Fruit fly (Drosophila melanogaster): ENCODE results near the gene Gga.

Gga gene

DNA sequence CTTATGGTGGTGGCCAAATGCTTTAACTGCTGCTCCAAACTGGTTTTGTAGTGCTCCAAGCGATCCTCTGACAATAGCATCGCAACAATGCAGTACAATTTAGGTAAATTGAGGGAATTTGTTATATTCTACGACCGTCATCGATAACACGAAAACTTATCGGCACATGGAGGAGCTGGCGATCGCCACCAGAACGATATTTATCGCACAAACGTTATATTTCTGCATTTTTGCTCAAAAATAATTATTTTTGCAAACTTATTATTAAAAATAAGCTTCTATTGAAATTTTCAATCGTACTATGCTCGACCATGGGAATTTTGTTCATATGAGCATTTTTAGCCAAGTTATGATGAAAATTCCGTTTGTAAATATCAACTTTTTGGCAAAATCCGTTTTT is 44.4 kb upstream of the Gga start, which contains the start of gene CG15317:
TSS of gene CG15317 (minus strand) at position 148 of the 400 bp plus-strand sequence.
- no peak for TF ChIP-seq gl (tag; optimal IDR thresholded peaks at IDR 0.05)
- no peak for TF ChIP-seq Snoo (tag; optimal IDR thresholded peaks at IDR 0.05)
- TF ChIP-seq CG4496 (GFP tag; IDR thresholded peaks at IDR 0.05) = 0 out of 3 replicates have a peak, but pooled peaks have one; percentile 32
- TF ChIP-seq CG34367 (tag; optimal IDR thresholded peaks at IDR 0.05) = no peak
- TF ChIP-seq CG9948 (tag; optimal IDR thresholded peaks at IDR 0.05) = no peak

DNA sequence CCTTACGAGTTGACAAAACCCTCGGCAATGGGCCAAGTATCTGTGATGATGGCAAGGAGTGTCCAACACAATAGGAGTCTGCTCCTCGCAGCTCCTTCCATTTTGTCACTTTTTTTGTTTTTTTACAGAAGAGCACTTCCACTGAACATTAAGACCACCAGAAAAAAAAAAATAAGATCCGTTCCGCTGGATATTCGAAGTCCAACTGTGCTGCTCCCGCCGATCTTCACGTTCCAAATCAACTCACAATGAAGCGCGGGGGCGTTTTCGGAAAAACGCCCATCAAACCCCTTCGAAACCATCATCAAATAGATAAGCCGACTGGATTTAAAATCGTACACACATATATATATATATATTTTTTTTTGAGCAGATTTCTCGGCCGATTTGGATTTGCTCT is 29.6 kb upstream of the Gga start, which contains the start of gene Cubn:
TSS of gene Cubn (minus strand) at position 101 of the 400 bp plus-strand sequence.
- no peak for TF ChIP-seq CG13204 (GFP tag; optimal IDR thresholded peaks at IDR 0.05)
- TF ChIP-seq fd96Ca (GFP tag; IDR thresholded peaks at IDR 0.05) = no peak
- no peak for TF ChIP-seq CG17806 (tag; optimal IDR thresholded peaks at IDR 0.05)

DNA sequence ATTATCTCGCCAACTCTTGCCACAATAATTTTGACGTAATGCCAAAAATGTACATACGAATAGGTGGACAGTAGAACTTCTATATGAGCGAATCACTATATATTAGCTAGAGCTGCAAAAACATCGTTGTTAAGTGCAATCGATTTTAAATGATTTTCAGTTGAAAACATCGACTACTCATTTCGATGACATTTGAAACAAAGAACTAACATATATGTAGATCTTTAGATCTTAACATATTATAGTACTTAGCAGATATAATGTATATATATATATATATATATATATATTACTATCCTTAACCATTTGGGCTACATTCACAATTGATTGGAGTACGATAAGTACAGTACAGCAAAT is 24.7 kb upstream of the Gga start, which contains the start of gene CG42395:
TSS of gene CG42395 (minus strand) at position 101 of the 357 bp plus-strand sequence.
- no peak for TF ChIP-seq CG8159 (tag; optimal IDR thresholded peaks at IDR 0.05)
- TF ChIP-seq Pif1B (GFP tag; optimal IDR thresholded peaks at IDR 0.05) = no peak
- no peak for TF ChIP-seq Pif1A (GFP tag; optimal IDR thresholded peaks at IDR 0.05)

DNA sequence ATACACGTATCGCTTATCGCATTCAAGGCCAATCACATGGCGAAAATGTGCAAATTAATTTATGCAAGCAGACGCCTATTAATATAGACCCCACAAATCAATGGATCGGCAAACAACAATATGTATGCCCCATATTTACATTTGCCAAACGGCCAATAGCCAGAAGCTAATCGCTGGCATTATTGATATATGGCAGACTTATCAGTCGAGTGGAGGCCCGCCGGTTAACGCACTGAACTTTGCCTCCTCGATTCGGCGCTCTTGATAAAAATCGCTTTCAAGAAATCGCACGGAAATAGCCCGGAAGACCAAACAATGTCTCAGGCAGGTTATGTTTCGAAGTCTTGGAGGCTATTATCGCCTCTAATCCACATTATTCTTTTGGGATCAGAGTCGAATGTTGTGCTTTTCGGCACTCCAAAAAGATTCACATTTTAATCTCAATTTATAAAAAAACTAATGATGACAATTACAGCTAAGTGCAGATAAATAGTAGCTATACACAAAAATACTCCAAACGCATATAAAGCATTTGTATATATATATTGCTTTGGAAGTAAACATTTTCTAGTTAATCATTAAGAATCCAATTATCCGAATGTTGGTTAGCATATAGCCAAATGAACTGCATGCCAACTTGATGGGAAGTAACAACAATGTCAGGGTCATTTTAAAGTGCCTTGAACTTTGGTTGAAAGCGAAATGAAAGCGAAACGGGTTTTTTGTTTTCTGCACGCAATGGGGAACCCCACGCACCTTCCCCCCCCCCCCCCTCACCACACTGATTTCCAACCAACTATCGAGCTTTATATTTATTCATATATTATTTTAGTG is 24.1 kb upstream of the Gga start:
- TF ChIP-seq Snoo (tag; optimal IDR thresholded peaks at IDR 0.05) (no peak), EcR (GFP tag; optimal IDR thresholded peaks at IDR 0.05) (peak; percentile 94)

DNA sequence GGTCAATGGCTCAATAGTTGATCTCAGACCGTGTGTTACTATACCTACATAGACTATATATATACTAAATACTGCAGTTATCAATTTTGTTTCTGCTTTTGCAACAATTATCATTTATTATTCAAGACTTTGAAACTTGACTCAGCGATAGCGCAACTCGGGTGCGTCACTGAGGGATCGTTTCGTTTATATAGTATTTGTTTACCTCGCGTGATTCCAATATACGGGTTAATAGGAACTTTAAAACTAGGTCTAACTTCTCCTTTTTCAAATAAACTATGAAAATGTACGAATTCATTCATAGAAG is 23.5 kb upstream of the Gga start:
- TF ChIP-seq EcR (GFP tag; optimal IDR thresholded peaks at IDR 0.05) = peak; percentile 64
- no peak for TF ChIP-seq CG15710 (tag; optimal IDR thresholded peaks at IDR 0.05)

DNA sequence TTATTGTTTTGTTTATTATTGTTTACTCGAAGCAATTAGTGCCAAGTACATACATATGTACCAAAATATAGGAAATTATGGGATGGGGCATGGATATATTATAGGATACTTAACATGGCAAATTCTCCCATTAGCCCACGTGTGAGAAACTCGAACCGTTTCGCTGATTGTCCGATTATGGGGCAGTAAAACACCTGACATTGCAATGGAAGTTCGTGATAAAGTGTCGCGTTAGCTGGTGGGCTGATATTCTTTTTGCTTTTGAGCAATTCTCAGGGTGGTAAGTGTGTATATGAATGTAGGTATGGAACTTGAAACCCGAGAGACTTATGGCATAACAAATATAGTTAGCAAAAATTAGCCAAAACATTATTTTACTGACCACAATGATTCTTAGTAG is 22.8 kb upstream of the Gga start:
- TF ChIP-seq CG34367 (tag; optimal IDR thresholded peaks at IDR 0.05) (no peak), fd96Ca (GFP tag; IDR thresholded peaks at IDR 0.05) (no peak), Pif1B (GFP tag; optimal IDR thresholded peaks at IDR 0.05) (no peak)

DNA sequence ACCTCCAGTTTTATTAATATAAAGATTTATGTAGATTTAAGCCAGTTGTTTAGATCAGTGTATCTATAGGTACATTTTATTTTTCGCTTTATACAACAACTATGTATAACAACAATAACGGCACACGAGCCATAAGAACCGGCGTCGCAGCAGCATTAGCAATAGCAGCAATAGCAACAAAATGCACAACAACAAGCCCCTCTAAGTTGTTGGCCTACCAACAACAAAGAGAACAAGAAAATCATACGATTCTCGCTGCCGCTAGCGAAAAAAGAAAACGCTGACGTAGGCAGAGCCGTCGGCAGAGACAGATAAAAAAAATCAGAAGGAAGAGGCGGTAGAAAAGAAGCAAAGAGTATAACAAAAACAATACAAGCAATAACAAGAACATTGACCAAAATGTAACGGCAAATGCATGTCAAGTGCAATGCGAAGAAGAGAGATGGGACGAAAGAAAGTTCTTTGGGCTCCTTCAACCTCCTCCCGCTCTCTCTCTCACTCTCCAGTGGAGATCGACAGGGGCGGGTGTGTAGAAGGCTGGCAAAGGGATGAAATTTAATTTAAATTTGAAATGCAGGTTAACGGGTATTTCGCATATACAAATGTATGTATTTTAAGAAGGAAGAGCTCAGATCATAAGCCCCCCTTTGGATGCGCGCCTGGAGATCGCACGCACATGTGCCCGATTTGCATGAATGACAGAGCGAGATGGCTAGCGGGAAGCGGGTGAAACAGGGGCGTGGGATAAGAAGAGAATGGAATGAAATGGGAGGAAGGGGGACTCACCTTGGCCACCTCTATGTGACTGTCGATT is 21.9 kb upstream of the Gga start:
- peak; percentile 92 for TF ChIP-seq CG10348 (GFP tag; IDR thresholded peaks at IDR 0.05)
- TF ChIP-seq CG13204 (GFP tag; optimal IDR thresholded peaks at IDR 0.05) = peak; percentile 94
- TF ChIP-seq CG4496 (GFP tag; IDR thresholded peaks at IDR 0.05) = peak; percentile 99
- TF ChIP-seq Snoo (tag; optimal IDR thresholded peaks at IDR 0.05) = peak; percentile 99
- TF ChIP-seq CG9948 (tag; optimal IDR thresholded peaks at IDR 0.05) = peak; percentile 98
- peak; percentile 99 for TF ChIP-seq fd96Ca (GFP tag; IDR thresholded peaks at IDR 0.05)
- peak; percentile 97 for TF ChIP-seq CG32121 (GFP tag; IDR thresholded peaks at IDR 0.05)
- peak; percentile 99 for TF ChIP-seq Ets98B (GFP tag; IDR thresholded peaks at IDR 0.05)
- peak; percentile 99 for TF ChIP-seq CG8301 (tag; optimal IDR thresholded peaks at IDR 0.05)
- peak; percentile 83 for TF ChIP-seq EcR (GFP tag; optimal IDR thresholded peaks at IDR 0.05)
- TF ChIP-seq D1 (tag; optimal IDR thresholded peaks at IDR 0.05) = peak; percentile 94
- peak; percentile 99 for TF ChIP-seq CG15710 (tag; optimal IDR thresholded peaks at IDR 0.05)
- TF ChIP-seq CG14655 (GFP tag; optimal IDR thresholded peaks at IDR 0.05) = peak; percentile 99
- TF ChIP-seq CG17806 (tag; optimal IDR thresholded peaks at IDR 0.05) = peak; percentile 99
- TF ChIP-seq gl (tag; optimal IDR thresholded peaks at IDR 0.05) = peak; percentile 97
- TF ChIP-seq Pif1B (GFP tag; optimal IDR thresholded peaks at IDR 0.05) = peak; percentile 99
- peak; percentile 98 for TF ChIP-seq CG8159 (tag; optimal IDR thresholded peaks at IDR 0.05)
- peak; percentile 99 for TF ChIP-seq Pif1A (GFP tag; optimal IDR thresholded peaks at IDR 0.05)
- peak; percentile 97 for TF ChIP-seq rn (GFP tag; IDR thresholded peaks at IDR 0.05)
- peak; percentile 98 for TF ChIP-seq CG34367 (tag; optimal IDR thresholded peaks at IDR 0.05)
- TF ChIP-seq CG12605 (GFP tag; IDR thresholded peaks at IDR 0.05) = peak; percentile 97
